Worm (Caenorhabditis elegans) whole organism, late embryonic: ENCODE data around the gene txdc-12.2.

Source experiments
- T23F11.4 ChIP-seq: fragments of 200-800 bp; sonication (Bioruptor generic); optimal IDR thresholded peaks from 2 replicates; lab custom pipeline; 2018; ENCODE audit warnings: mild to moderate bottlenecking, missing genetic modification characterization, missing compliant biosample characterization
- ceh-19 ChIP-seq: fragments of 200-800 bp; sonication (Bioruptor generic); optimal IDR thresholded peaks from 2 replicates; lab custom pipeline; 2018; ENCODE audit warnings: mild to moderate bottlenecking, missing genetic modification characterization, missing compliant biosample characterization
- lin-11 ChIP-seq: fragments of 200-800 bp; sonication (Bioruptor generic); optimal IDR thresholded peaks from 2 replicates; lab custom pipeline; 2018; ENCODE audit warnings: mild to moderate bottlenecking, missing genetic modification characterization, missing compliant biosample characterization
- nhr-11 ChIP-seq: fragments of 150-350 bp; optimal IDR thresholded peaks from 2 replicates; lab custom pipeline; 2014; ENCODE audit warnings: missing biosample characterization, missing genetic modification characterization
- pha-4 ChIP-seq: fragments of 150-350 bp; optimal IDR thresholded peaks from 2 replicates; lab custom pipeline; 2018; ENCODE audit warnings: missing biosample characterization, missing genetic modification reagents, missing genetic modification characterization
- pros-1 ChIP-seq: fragments of 150-350 bp; optimal IDR thresholded peaks from 2 replicates; lab custom pipeline; 2014; ENCODE audit warnings: missing biosample characterization, missing genetic modification reagents, missing genetic modification characterization
- rnt-1 ChIP-seq: sonication (generic microtip); optimal IDR thresholded peaks from 2 replicates; lab custom pipeline; 2016; ENCODE audit warnings: missing genetic modification characterization, missing compliant biosample characterization
- sox-2 ChIP-seq: fragments of 200-800 bp; sonication (Bioruptor generic); IDR thresholded peaks from 2 replicates; pipeline ENCODE4 v1.3.6; 2022; ENCODE audit warnings: missing genetic modification reagents, missing genetic modification characterization, missing compliant biosample characterization
- tbx-2 ChIP-seq: sonication (generic microtip); optimal IDR thresholded peaks from 2 replicates; lab custom pipeline; 2016; ENCODE audit warnings: missing genetic modification characterization, missing compliant biosample characterization
- tbx-7 ChIP-seq: sonication (generic microtip); optimal IDR thresholded peaks from 2 replicates; lab custom pipeline; 2016; ENCODE audit warnings: missing genotype, missing genetic modification characterization, missing compliant biosample characterization
- unc-42 ChIP-seq: sonication (generic microtip); optimal IDR thresholded peaks from 2 replicates; lab custom pipeline; 2016; ENCODE audit warnings: missing genotype, missing genetic modification characterization, missing compliant biosample characterization
- unc-55 ChIP-seq: sonication (generic microtip); optimal IDR thresholded peaks from 2 replicates; lab custom pipeline; 2017; ENCODE audit warnings: missing biosample characterization, missing genetic modification reagents, missing genetic modification characterization

ce11 chrX:2031414-2031813 is 42.8 kb upstream of the txdc-12.2 start, which contains the start of gene Y102A11A.5:
- TF ChIP-seq tbx-7 (tag; lab: Kevin White, UChicago): no peak
- no peak for TF ChIP-seq lin-11 (tag; lab: Kevin White, UChicago)
- TF ChIP-seq sox-2 (GFP tag; lab: Robert Waterston, UW): no peak
- no peak for TF ChIP-seq ceh-19 (GFP tag; lab: Kevin White, UChicago)
- no peak for TF ChIP-seq tbx-2 (tag; lab: Kevin White, UChicago)
- TF ChIP-seq unc-55 (GFP tag; lab: Kevin White, UChicago): no peak
- TF ChIP-seq pros-1 (tag; lab: Kevin White, UChicago): no peak
- TF ChIP-seq rnt-1 (tag; lab: Kevin White, UChicago): no peak
- TF ChIP-seq unc-42 (tag; lab: Kevin White, UChicago): no peak
- no peak for TF ChIP-seq T23F11.4
- no peak for TF ChIP-seq nhr-11 (tag; lab: Kevin White, UChicago)
- no peak for TF ChIP-seq pha-4
